Fruit fly (Drosophila melanogaster) whole organism, wandering third instar larva: ENCODE measurements around the gene RpL37A.

Experiments used
- Abd-B ChIP-seq: fragments of >200 bp; optimal IDR thresholded peaks from 2 replicates; lab custom pipeline; 2017; ENCODE audit warnings: missing biosample characterization, missing genetic modification characterization
- CG32264 ChIP-seq: fragments of 200-800 bp; sonication (Bioruptor generic); optimal IDR thresholded peaks from 2 replicates; lab custom pipeline; 2016; ENCODE audit warnings: missing biosample characterization, missing genetic modification characterization
- CG9705 ChIP-seq: fragments of 200-800 bp; sonication (Bioruptor generic); optimal IDR thresholded peaks from 2 replicates; lab custom pipeline; 2018; ENCODE audit warnings: missing biosample characterization, mild to moderate bottlenecking, missing genetic modification characterization
- CrebA ChIP-seq: fragments of 200-800 bp; sonication (Bioruptor generic); optimal IDR thresholded peaks from 2 replicates; lab custom pipeline; 2016; ENCODE audit warnings: missing biosample characterization, mild to moderate bottlenecking, missing genetic modification characterization, borderline replicate concordance
- Dfd ChIP-seq: fragments of >200 bp; optimal IDR thresholded peaks from 2 replicates; lab custom pipeline; 2017; ENCODE audit warnings: missing biosample characterization, missing genetic modification characterization
- Dif ChIP-seq: fragments of 200-275, 200-300 bp; sonication (Bioruptor generic); optimal IDR thresholded peaks from 2 replicates; lab custom pipeline; 2018; ENCODE audit warnings: missing biosample characterization, missing genetic modification characterization; ENCODE audit not compliant: partially characterized antibody
- GATAd ChIP-seq: sonication (Bioruptor generic); optimal IDR thresholded peaks from 2 replicates; lab custom pipeline; 2016; ENCODE audit warnings: missing biosample characterization, missing genetic modification characterization
- Hnf4 ChIP-seq: fragments of 200-800 bp; sonication (Bioruptor generic); optimal IDR thresholded peaks from 2 replicates; lab custom pipeline; 2016; ENCODE audit warnings: missing biosample characterization, mild to moderate bottlenecking, missing genetic modification characterization
- Hr78 ChIP-seq: fragments of >200 bp; optimal IDR thresholded peaks from 2 replicates; lab custom pipeline; 2017; ENCODE audit warnings: missing biosample characterization, missing genetic modification characterization
- Hr83 ChIP-seq: fragments of 200-300 bp; sonication (Bioruptor generic); optimal IDR thresholded peaks from 2 replicates; lab custom pipeline; 2016; ENCODE audit warnings: missing biosample characterization, mild to moderate bottlenecking, missing genetic modification characterization, moderate library complexity; ENCODE audit not compliant: poor library complexity, severe bottlenecking
- Jra ChIP-seq: sonication (Bioruptor generic); optimal IDR thresholded peaks from 2 replicates; lab custom pipeline; 2016; ENCODE audit warnings: missing biosample characterization, missing genetic modification characterization
- Mio ChIP-seq: sonication (Bioruptor generic); optimal IDR thresholded peaks from 2 replicates; lab custom pipeline; 2016; ENCODE audit warnings: missing biosample characterization, missing genetic modification characterization
- Myc ChIP-seq: fragments of >200 bp; optimal IDR thresholded peaks from 2 replicates; lab custom pipeline; 2017
- N ChIP-seq: fragments of >200 bp; optimal IDR thresholded peaks from 2 replicates; lab custom pipeline; 2018; ENCODE audit warnings: missing biosample characterization, missing external identifiers, missing genetic modification characterization
- OdsH ChIP-seq: fragments of 200-800 bp; sonication (Bioruptor generic); optimal IDR thresholded peaks from 2 replicates; lab custom pipeline; 2016; ENCODE audit warnings: missing biosample characterization, mild to moderate bottlenecking, missing genetic modification characterization
- Rel ChIP-seq, 2 experiments: fragments of 200-800 bp; sonication (Bioruptor generic) in 1 of 2; optimal IDR thresholded peaks; 2 replicates in 1 of 2; 3 replicates in 1 of 2; lab custom pipeline; 2016 to 2019; ENCODE audit warnings: mild to moderate bottlenecking in 2 of 2, missing biosample characterization in 2 of 2, missing genetic modification characterization in 2 of 2, moderate library complexity in 1 of 2
- Sp1 ChIP-seq: fragments of 200-800 bp; sonication (Bioruptor generic); optimal IDR thresholded peaks from 3 replicates; lab custom pipeline; 2019; ENCODE audit warnings: missing biosample characterization, mild to moderate bottlenecking, missing genetic modification characterization, moderate library complexity
- Vsx2 ChIP-seq: fragments of 200-300, 225-300 bp; sonication (Bioruptor generic); optimal IDR thresholded peaks from 2 replicates; lab custom pipeline; 2018; ENCODE audit warnings: missing biosample characterization, missing genetic modification characterization; ENCODE audit not compliant: partially characterized antibody
- br ChIP-seq: fragments of 200-800 bp; sonication (Bioruptor generic); optimal IDR thresholded peaks from 2 replicates; lab custom pipeline; 2016; ENCODE audit warnings: missing biosample characterization, missing genetic modification characterization
- brk ChIP-seq: fragments of 200-800 bp; sonication (Bioruptor generic); optimal IDR thresholded peaks from 2 replicates; lab custom pipeline; 2016; ENCODE audit warnings: missing biosample characterization, mild to moderate bottlenecking, missing genetic modification characterization
- dl ChIP-seq, 2 experiments: fragments of 175-275, 200-275 bp in 1 of 2; fragments of 200-275 bp in 1 of 2; sonication (Bioruptor generic); optimal IDR thresholded peaks; lab custom pipeline; 2018; ENCODE audit warnings: mild to moderate bottlenecking in 2 of 2, missing biosample characterization in 2 of 2, missing genetic modification characterization in 2 of 2, moderate library complexity in 2 of 2; ENCODE audit not compliant: partially characterized antibody in 2 of 2, insufficient read depth in 1 of 2
- dmrt93B ChIP-seq: fragments of 200-800 bp; sonication (Bioruptor generic); optimal IDR thresholded peaks from 2 replicates; lab custom pipeline; 2018; ENCODE audit warnings: missing biosample characterization, mild to moderate bottlenecking, missing genetic modification characterization
- dsf ChIP-seq: sonication (Bioruptor generic); optimal IDR thresholded peaks from 2 replicates; lab custom pipeline; 2016; ENCODE audit warnings: missing biosample characterization, missing genetic modification characterization, borderline replicate concordance
- ey ChIP-seq: fragments of 200-800 bp; sonication (Bioruptor generic); optimal IDR thresholded peaks from 2 replicates; lab custom pipeline; 2016; ENCODE audit warnings: missing biosample characterization, missing genetic modification characterization
- foxo ChIP-seq, 2 experiments: fragments of 200-800 bp; sonication (Bioruptor generic); optimal IDR thresholded peaks; 2 replicates in 1 of 2; 3 replicates in 1 of 2; lab custom pipeline; 2016 to 2017; ENCODE audit warnings: missing biosample characterization in 2 of 2, missing genetic modification characterization in 2 of 2
- h ChIP-seq: fragments of 200-800 bp; sonication (Bioruptor generic); optimal IDR thresholded peaks from 3 replicates; lab custom pipeline; 2016; ENCODE audit warnings: missing biosample characterization, mild to moderate bottlenecking, missing genetic modification characterization
- jim ChIP-seq: fragments of 175-275, 200-325 bp; sonication (Bioruptor generic); optimal IDR thresholded peaks from 2 replicates; lab custom pipeline; 2016; ENCODE audit warnings: missing biosample characterization, mild to moderate bottlenecking, missing genetic modification characterization
- pan ChIP-seq: fragments of >200 bp; optimal IDR thresholded peaks from 2 replicates; lab custom pipeline; 2017
- psq ChIP-seq: fragments of 200-800 bp; sonication (Bioruptor generic); optimal IDR thresholded peaks from 3 replicates; lab custom pipeline; 2017; ENCODE audit warnings: missing biosample characterization, mild to moderate bottlenecking, missing genetic modification characterization, moderate library complexity
- rgr ChIP-seq: fragments of 200-800 bp; sonication (Bioruptor generic); optimal IDR thresholded peaks from 3 replicates; lab custom pipeline; 2016; ENCODE audit warnings: missing biosample characterization, mild to moderate bottlenecking, missing genetic modification characterization
- sage ChIP-seq: fragments of 200-800 bp; sonication (Bioruptor generic); optimal IDR thresholded peaks from 2 replicates; lab custom pipeline; 2016; ENCODE audit warnings: missing biosample characterization, mild to moderate bottlenecking, missing genetic modification characterization
- sv ChIP-seq: fragments of 200-800 bp; sonication (Bioruptor generic); optimal IDR thresholded peaks from 3 replicates; lab custom pipeline; 2016; ENCODE audit warnings: missing biosample characterization, missing genetic modification characterization
- tai ChIP-seq: sonication (Bioruptor generic); optimal IDR thresholded peaks from 2 replicates; lab custom pipeline; 2016; ENCODE audit warnings: missing biosample characterization, missing genetic modification characterization
- usp ChIP-seq: fragments of >200 bp; optimal IDR thresholded peaks from 2 replicates; lab custom pipeline; 2017; ENCODE audit warnings: missing biosample characterization, missing genetic modification characterization
- woc ChIP-seq: sonication (Bioruptor generic); optimal IDR thresholded peaks from 2 replicates; lab custom pipeline; 2016; ENCODE audit warnings: missing biosample characterization, mild to moderate bottlenecking, missing genetic modification characterization

The RpL37A gene

DNA sequence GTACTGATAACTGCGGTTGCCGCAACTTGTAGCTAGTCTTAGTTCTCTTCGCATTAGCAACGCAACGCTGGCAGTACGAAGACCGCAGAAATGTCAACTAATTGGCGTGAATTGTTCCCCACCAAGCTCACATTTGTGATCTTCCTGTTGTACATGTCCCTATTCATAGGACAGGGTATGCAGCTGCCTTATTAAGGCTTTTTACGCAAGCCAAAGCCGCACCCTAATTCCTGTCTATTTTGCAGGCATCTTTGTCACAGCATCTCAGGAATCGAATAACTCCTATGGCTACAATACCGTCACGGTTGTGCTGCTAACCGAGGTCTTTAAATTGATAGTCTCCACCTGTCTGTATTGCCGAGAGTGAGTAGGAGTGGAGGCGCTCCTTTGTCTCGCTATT, 17.8 kb upstream of the RpL37A start, which contains the start of gene eIF3h:
Gene eIF3h (minus strand): TSS at position 101 of the 400 bp plus-strand sequence.
- no peak for TF ChIP-seq h (GFP tag; lab: Kevin White, UChicago)
- TF ChIP-seq sage = no peak
- TF ChIP-seq usp (GFP tag; lab: Kevin White, UChicago) = no peak
- TF ChIP-seq foxo (GFP tag; optimal IDR thresholded peaks at IDR 0.05; lab: Kevin White, UChicago) = no peak
- TF ChIP-seq psq = no peak
- no peak for TF ChIP-seq CG9705
- no peak for TF ChIP-seq Dfd (GFP tag; lab: Kevin White, UChicago)
- no peak for TF ChIP-seq OdsH (GFP tag; lab: Kevin White, UChicago)
- no peak for TF ChIP-seq woc (GFP tag; lab: Kevin White, UChicago)
- TF ChIP-seq tai (GFP tag; lab: Kevin White, UChicago) = no peak
- no peak for TF ChIP-seq ey (GFP tag; lab: Kevin White, UChicago)

DNA sequence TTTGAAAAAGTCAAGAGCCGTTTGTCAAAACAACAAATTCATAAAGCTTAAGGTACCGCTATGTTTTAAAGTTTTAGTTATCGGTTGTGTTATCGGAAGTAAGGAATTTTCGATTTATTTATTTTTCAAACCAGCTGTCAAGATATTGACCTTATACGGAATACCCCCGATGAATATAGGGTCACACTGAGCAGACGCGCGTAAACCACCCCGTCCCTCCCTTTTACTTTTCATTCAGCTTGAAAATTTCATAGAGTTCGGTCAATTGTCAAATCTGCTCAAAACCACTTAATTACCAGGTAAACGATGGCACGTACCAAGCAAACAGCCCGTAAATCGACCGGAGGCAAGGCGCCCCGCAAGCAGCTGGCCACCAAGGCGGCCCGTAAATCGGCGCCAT, 15.8 kb upstream of the RpL37A start, which contains the start of the genes CG14036 and His3.3A:
Gene CG14036 (minus strand): TSS at position 64 of the 400 bp plus-strand sequence.
Gene His3.3A (plus strand): TSS at position 106 of the 400 bp plus-strand sequence.
- TF ChIP-seq foxo (GFP tag; optimal IDR thresholded peaks at IDR 0.05; lab: Kevin White, UChicago) = peak in 1 of 2 experiments; percentile 18
- no peak for TF ChIP-seq dmrt93B (GFP tag; lab: Kevin White, UChicago)
- TF ChIP-seq br (GFP tag; lab: Kevin White, UChicago) = no peak
- no peak for TF ChIP-seq N (GFP tag; lab: Kevin White, UChicago)
- TF ChIP-seq woc (GFP tag; lab: Kevin White, UChicago) = no peak
- TF ChIP-seq Jra (GFP tag; lab: Kevin White, UChicago) = no peak
- TF ChIP-seq h (GFP tag; lab: Kevin White, UChicago) = peak; percentile 13
- no peak for TF ChIP-seq Dif (GFP tag; lab: Kevin White, UChicago)
- peak; percentile 13 for TF ChIP-seq Myc (lab: Kevin White, UChicago)
- no peak for TF ChIP-seq pan
- TF ChIP-seq dsf (GFP tag; lab: Kevin White, UChicago) = no peak
- TF ChIP-seq sv (GFP tag; lab: Kevin White, UChicago) = no peak
- peak; percentile 4 for TF ChIP-seq Sp1 (GFP tag; lab: Kevin White, UChicago)
- TF ChIP-seq brk (GFP tag; lab: Kevin White, UChicago) = no peak
- no peak for TF ChIP-seq CrebA
- TF ChIP-seq Vsx2 (GFP tag; lab: Kevin White, UChicago) = no peak
- TF ChIP-seq Mio = no peak
- no peak for TF ChIP-seq sage
- TF ChIP-seq CG32264 (GFP tag; lab: Kevin White, UChicago) = no peak
- TF ChIP-seq GATAd (GFP tag; lab: Kevin White, UChicago) = no peak
- no peak for TF ChIP-seq Rel (GFP tag; optimal IDR thresholded peaks at IDR 0.05; lab: Kevin White, UChicago)
- peak; percentile 75 for TF ChIP-seq Rel (tag; optimal IDR thresholded peaks at IDR 0.05; lab: Kevin White, UChicago)
- no peak for TF ChIP-seq Abd-B (GFP tag; lab: Kevin White, UChicago)
- TF ChIP-seq Hnf4 (GFP tag; lab: Kevin White, UChicago) = no peak
- peak; percentile 30 for TF ChIP-seq rgr
- TF ChIP-seq usp (GFP tag; lab: Kevin White, UChicago) = no peak
- TF ChIP-seq jim (GFP tag; lab: Kevin White, UChicago) = no peak
- TF ChIP-seq tai (GFP tag; lab: Kevin White, UChicago) = no peak
- TF ChIP-seq dl (GFP tag; optimal IDR thresholded peaks at IDR 0.05; lab: Kevin White, UChicago; ENCODE audit: insufficient read depth in 1 of 2, partially characterized antibody in 2 of 2) = no peak
- no peak for TF ChIP-seq OdsH (GFP tag; lab: Kevin White, UChicago)
- TF ChIP-seq Hr78 = no peak
- no peak for TF ChIP-seq psq
- no peak for TF ChIP-seq Hr83

DNA sequence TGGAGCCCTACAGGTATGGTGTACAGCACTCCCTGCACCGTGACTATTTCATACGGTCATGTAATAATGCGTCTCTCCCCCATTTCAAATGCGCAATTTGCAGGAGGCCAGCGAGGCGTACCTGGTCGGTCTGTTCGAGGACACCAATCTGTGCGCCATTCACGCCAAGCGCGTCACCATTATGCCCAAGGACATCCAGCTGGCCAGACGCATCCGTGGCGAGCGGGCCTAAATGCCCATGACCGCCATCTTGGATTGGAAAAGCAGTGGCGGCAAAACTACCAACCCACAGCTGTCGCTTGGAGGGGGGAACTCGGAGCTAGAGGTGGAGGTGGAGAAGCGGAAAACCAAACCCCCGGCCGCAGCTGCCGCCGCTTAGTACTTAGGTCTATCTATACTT, 15.2 kb upstream of the RpL37A start:
- no peak for TF ChIP-seq br (GFP tag; lab: Kevin White, UChicago)
- TF ChIP-seq pan = no peak
- TF ChIP-seq Hr83 = no peak
- no peak for TF ChIP-seq woc (GFP tag; lab: Kevin White, UChicago)
- no peak for TF ChIP-seq Sp1 (GFP tag; lab: Kevin White, UChicago)
- TF ChIP-seq N (GFP tag; lab: Kevin White, UChicago) = no peak
